Fruit fly (Drosophila melanogaster) whole organism, adult: ENCODE results near the gene mgl.

Experiments
- CG33017 ChIP-seq: fragments of 200-800 bp; sonication (Bioruptor generic); optimal IDR thresholded peaks from 2 replicates; lab custom pipeline; 2018; ENCODE audit warnings: missing biosample characterization, mild to moderate bottlenecking, missing genetic modification characterization, moderate library complexity
- CG7045 ChIP-seq: fragments of 200-800 bp; sonication (Bioruptor generic); optimal IDR thresholded peaks from 2 replicates; lab custom pipeline; 2017; ENCODE audit warnings: missing biosample characterization, mild to moderate bottlenecking, missing genetic modification characterization
- Crg-1 ChIP-seq: fragments of 200-800 bp; sonication (Bioruptor generic); optimal IDR thresholded peaks from 2 replicates; lab custom pipeline; 2016; ENCODE audit warnings: missing biosample characterization, missing genetic modification characterization
- Hr96 ChIP-seq: fragments of 200-800 bp; sonication (Bioruptor generic); optimal IDR thresholded peaks from 2 replicates; lab custom pipeline; 2016; ENCODE audit warnings: missing biosample characterization, missing genetic modification characterization
- bab1 ChIP-seq: fragments of 200-800 bp; sonication (Bioruptor generic); optimal IDR thresholded peaks from 3 replicates; lab custom pipeline; 2019; ENCODE audit warnings: missing biosample characterization, mild to moderate bottlenecking, missing genetic modification characterization, moderate library complexity
- cic ChIP-seq: fragments of 200-800 bp; sonication (Bioruptor generic); optimal IDR thresholded peaks from 2 replicates; lab custom pipeline; 2017; ENCODE audit warnings: missing biosample characterization, mild to moderate bottlenecking, missing genetic modification characterization, moderate library complexity
- cnc ChIP-seq, 2 experiments: fragments of >200 bp; optimal IDR thresholded peaks; 2 replicates each; lab custom pipeline; 2017
- ovo ChIP-seq: fragments of 200-800 bp; sonication (Bioruptor generic); optimal IDR thresholded peaks from 2 replicates; lab custom pipeline; 2016; ENCODE audit warnings: missing biosample characterization, missing genetic modification characterization
- pad ChIP-seq: fragments of 200-800 bp; sonication (Bioruptor generic); optimal IDR thresholded peaks from 3 replicates; lab custom pipeline; 2017; ENCODE audit warnings: missing biosample characterization, missing genetic modification characterization, mild to moderate bottlenecking, moderate library complexity, missing genetic modification reagents
- tj ChIP-seq: fragments of 200-800 bp; sonication (Bioruptor generic); optimal IDR thresholded peaks from 3 replicates; lab custom pipeline; 2017; ENCODE audit warnings: missing biosample characterization, mild to moderate bottlenecking, missing genetic modification characterization, moderate library complexity
- toe ChIP-seq: fragments of 200-800 bp; sonication (Bioruptor generic); optimal IDR thresholded peaks from 2 replicates; lab custom pipeline; 2016; ENCODE audit warnings: missing biosample characterization, missing genetic modification characterization

DNA sequence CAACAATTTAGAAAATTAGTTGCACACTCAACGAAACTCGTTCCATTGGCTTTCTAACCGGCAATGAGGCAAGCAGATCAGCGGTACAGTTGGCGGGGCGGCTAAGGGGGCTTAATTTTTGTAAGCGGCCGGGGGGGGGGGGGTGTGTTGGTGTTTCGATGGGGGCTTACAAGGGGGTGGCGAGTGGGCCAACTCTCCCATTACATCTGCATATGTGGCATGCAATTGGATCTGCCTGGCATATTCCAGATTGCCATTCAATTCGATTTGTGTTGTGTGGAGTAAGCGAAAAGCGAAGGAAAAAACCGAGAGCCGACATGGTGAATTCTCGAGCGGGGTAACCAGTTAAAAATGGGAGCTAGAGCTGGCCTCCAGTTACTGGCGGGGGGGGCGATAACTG, 1.8 kb downstream of the mgl start:
- no peak for TF ChIP-seq Crg-1 (GFP tag; lab: Kevin White, UChicago)
- no peak for TF ChIP-seq ovo (GFP tag; lab: Kevin White, UChicago)
- no peak for TF ChIP-seq toe (GFP tag; lab: Kevin White, UChicago)
- TF ChIP-seq cic (GFP tag; lab: Kevin White, UChicago) = no peak
- no peak for TF ChIP-seq Hr96
- no peak for TF ChIP-seq pad (GFP tag; lab: Kevin White, UChicago)
- no peak for TF ChIP-seq CG33017
- TF ChIP-seq tj (GFP tag; lab: Kevin White, UChicago) = peak; percentile 86
- no peak for TF ChIP-seq bab1 (GFP tag; lab: Kevin White, UChicago)
- no peak for TF ChIP-seq cnc (optimal IDR thresholded peaks at IDR 0.05; lab: Kevin White, UChicago)
- TF ChIP-seq CG7045 (GFP tag; lab: Kevin White, UChicago) = no peak
